Worm (Caenorhabditis elegans) whole organism, L4 larva: ENCODE data around the gene srj-25.

Experiments used
- ctbp-1 ChIP-seq: fragments of 200-800 bp; sonication (Bioruptor generic); IDR thresholded peaks from 2 replicates; pipeline ENCODE4 v1.3.6; 2022; ENCODE audit warnings: missing genetic modification reagents, missing genetic modification characterization, missing compliant biosample characterization
- lin-15B ChIP-seq: fragments of 150-350 bp; sonication (generic microtip); optimal IDR thresholded peaks from 3 replicates; lab custom pipeline; 2014; ENCODE audit warnings: missing biosample characterization, missing genetic modification characterization
- saeg-2 ChIP-seq: fragments of 200-800 bp; sonication (Bioruptor generic); IDR thresholded peaks from 2 replicates; pipeline ENCODE4 v1.3.6; 2022; ENCODE audit warnings: missing genetic modification reagents, missing genetic modification characterization, missing compliant biosample characterization

ce11 chrV:723895-724352, 12.1 kb downstream of the srj-25 start, which contains the start of gene fbxb-72:
- TF ChIP-seq ctbp-1 (GFP tag; lab: Robert Waterston, UW) (no peak), saeg-2 (GFP tag; lab: Robert Waterston, UW) (peak; percentile 74), lin-15B (tag; lab: Kevin White, UChicago) (no peak)
